Fruit fly (Drosophila melanogaster) whole organism, pupa: Measurements from ENCODE around the gene hydra.

Source experiments
- CG10348 ChIP-seq: fragments of 200-800 bp; sonication (Bioruptor generic); IDR thresholded peaks from 2 replicates; pipeline ENCODE4 v1.3.6; 2022; ENCODE audit warnings: missing biosample characterization, missing genetic modification characterization
- CG12605 ChIP-seq: fragments of 200-800 bp; sonication (Bioruptor generic); IDR thresholded peaks from 2 replicates; pipeline ENCODE4 v1.3.6; 2022; ENCODE audit warnings: missing biosample characterization, missing genetic modification characterization
- CG13204 ChIP-seq: fragments of 200-800 bp; sonication (Bioruptor generic); optimal IDR thresholded peaks from 2 replicates; lab custom pipeline; 2018; ENCODE audit warnings: missing biosample characterization, mild to moderate bottlenecking, missing genetic modification characterization, moderate library complexity
- CG14655 ChIP-seq: fragments of 200-800 bp; sonication (Bioruptor generic); optimal IDR thresholded peaks from 3 replicates; lab custom pipeline; 2017; ENCODE audit warnings: mild to moderate bottlenecking, missing biosample characterization, missing genetic modification reagents, missing genetic modification characterization
- CG15710 ChIP-seq: fragments of 200-800 bp; sonication (Bioruptor generic); optimal IDR thresholded peaks from 2 replicates; lab custom pipeline; 2018; ENCODE audit warnings: missing biosample characterization, mild to moderate bottlenecking, missing genetic modification characterization, moderate library complexity
- CG17806 ChIP-seq: fragments of 200-800 bp; sonication (Bioruptor generic); optimal IDR thresholded peaks from 2 replicates; lab custom pipeline; 2018; ENCODE audit warnings: missing biosample characterization, mild to moderate bottlenecking, missing genetic modification characterization, moderate library complexity
- CG32121 ChIP-seq: fragments of 200-800 bp; sonication (Bioruptor generic); IDR thresholded peaks from 2 replicates; pipeline ENCODE4 v1.3.6; 2022; ENCODE audit warnings: missing biosample characterization, missing genetic modification characterization
- CG34367 ChIP-seq: fragments of 200-800 bp; sonication (Bioruptor generic); optimal IDR thresholded peaks from 2 replicates; lab custom pipeline; 2018; ENCODE audit warnings: missing biosample characterization, mild to moderate bottlenecking, missing genetic modification characterization
- CG4496 ChIP-seq: fragments of 200-800 bp; sonication (Bioruptor generic); IDR thresholded peaks from 3 replicates; pipeline ENCODE4 v1.3.6; 2022; ENCODE audit warnings: missing biosample characterization, missing genetic modification characterization
- CG8159 ChIP-seq: fragments of 200-800 bp; sonication (Bioruptor generic); optimal IDR thresholded peaks from 3 replicates; lab custom pipeline; 2018; ENCODE audit warnings: missing biosample characterization, mild to moderate bottlenecking, missing genetic modification characterization, moderate library complexity
- CG8301 ChIP-seq: fragments of 200-800 bp; sonication (Bioruptor generic); optimal IDR thresholded peaks from 2 replicates; lab custom pipeline; 2018; ENCODE audit warnings: missing biosample characterization, mild to moderate bottlenecking, missing genetic modification characterization
- CG9948 ChIP-seq: fragments of 200-800 bp; sonication (Bioruptor generic); optimal IDR thresholded peaks from 2 replicates; lab custom pipeline; 2018; ENCODE audit warnings: missing biosample characterization, mild to moderate bottlenecking, missing genetic modification characterization, moderate library complexity
- D1 ChIP-seq: fragments of 200-800 bp; sonication (Bioruptor generic); optimal IDR thresholded peaks from 2 replicates; lab custom pipeline; 2018; ENCODE audit warnings: missing biosample characterization, mild to moderate bottlenecking, missing genetic modification characterization, moderate library complexity
- EcR ChIP-seq: fragments of 200-800 bp; sonication (Bioruptor generic); optimal IDR thresholded peaks from 3 replicates; lab custom pipeline; 2019; ENCODE audit warnings: missing biosample characterization, missing genetic modification characterization, mild to moderate bottlenecking, moderate library complexity, missing genetic modification reagents
- Ets98B ChIP-seq: fragments of 200-800 bp; sonication (Bioruptor generic); IDR thresholded peaks from 2 replicates; pipeline ENCODE4 v1.3.6; 2022; ENCODE audit warnings: missing biosample characterization, missing genetic modification characterization
- Pif1A ChIP-seq: fragments of 200-800 bp; sonication (Bioruptor generic); optimal IDR thresholded peaks from 3 replicates; lab custom pipeline; 2016; ENCODE audit warnings: missing biosample characterization, missing genetic modification characterization
- Pif1B ChIP-seq: fragments of 200-800 bp; sonication (Bioruptor generic); optimal IDR thresholded peaks from 3 replicates; lab custom pipeline; 2016; ENCODE audit warnings: missing biosample characterization, missing genetic modification characterization
- Snoo ChIP-seq: fragments of 200-800 bp; sonication (Bioruptor generic); optimal IDR thresholded peaks from 3 replicates; lab custom pipeline; 2017; ENCODE audit warnings: missing biosample characterization, mild to moderate bottlenecking, missing genetic modification characterization, inconsistent platforms
- fd96Ca ChIP-seq: fragments of 200-800 bp; sonication (Bioruptor generic); IDR thresholded peaks from 3 replicates; pipeline ENCODE4 v1.3.6; 2022; ENCODE audit warnings: missing biosample characterization, missing genetic modification characterization
- gl ChIP-seq: fragments of 200-800 bp; sonication (Bioruptor generic); optimal IDR thresholded peaks from 2 replicates; lab custom pipeline; 2018; ENCODE audit warnings: missing biosample characterization, mild to moderate bottlenecking, missing genetic modification characterization
- rn ChIP-seq: fragments of 200-800 bp; sonication (Bioruptor generic); IDR thresholded peaks from 2 replicates; pipeline ENCODE4 v1.3.6; 2022; ENCODE audit warnings: missing biosample characterization, missing genetic modification characterization

hydra gene

dm6 chrX:20656535-20657350 lies 20.1 kb downstream of the hydra start, which contains the start of gene Cyp6v1:
Gene Cyp6v1, plus strand, starts transcription at chrX:20657122.
- TF ChIP-seq gl (peak; percentile 13), Ets98B (GFP tag; lab: Robert Waterston, UW) (no peak), CG17806 (tag; lab: Kevin White, UChicago) (peak; percentile 46), CG14655 (GFP tag; lab: Kevin White, UChicago) (peak; percentile 92), CG12605 (no peak), CG34367 (peak; percentile 37), CG13204 (no peak), CG10348 (no peak), Pif1B (GFP tag; lab: Kevin White, UChicago) (peak; percentile 59), CG8301 (tag; lab: Kevin White, UChicago) (peak; percentile 78), EcR (GFP tag; lab: Kevin White, UChicago) (peak; percentile 72), Snoo (tag; lab: Kevin White, UChicago) (peak; percentile 83), CG8159 (tag; lab: Kevin White, UChicago) (peak; percentile 84), CG9948 (tag; lab: Kevin White, UChicago) (peak; percentile 71), CG15710 (tag; lab: Kevin White, UChicago) (peak; percentile 71), CG4496 (GFP tag; lab: Robert Waterston, UW) (peak; percentile 66), rn (no peak), D1 (peak; percentile 11), CG32121 (GFP tag; lab: Robert Waterston, UW) (no peak; the same call in 1 of the 2 replicates), fd96Ca (GFP tag; lab: Robert Waterston, UW) (peak; percentile 61), Pif1A (GFP tag; lab: Kevin White, UChicago) (peak; percentile 65)

dm6 chrX:20654954-20655391 lies 21.9 kb downstream of the hydra start:
- TF ChIP-seq CG4496 (GFP tag; lab: Robert Waterston, UW) (peak; percentile 74), CG17806 (tag; lab: Kevin White, UChicago) (no peak), CG9948 (tag; lab: Kevin White, UChicago) (peak; percentile 23), CG12605 (0 out of 2 replicates have a peak, but pooled peaks have one; percentile 25), CG8159 (tag; lab: Kevin White, UChicago) (peak; percentile 39), CG14655 (GFP tag; lab: Kevin White, UChicago) (peak; percentile 29), CG8301 (tag; lab: Kevin White, UChicago) (peak; percentile 2), Ets98B (GFP tag; lab: Robert Waterston, UW) (peak; percentile 60), Pif1A (GFP tag; lab: Kevin White, UChicago) (peak; percentile 33), Pif1B (GFP tag; lab: Kevin White, UChicago) (no peak), Snoo (tag; lab: Kevin White, UChicago) (peak; percentile 36), fd96Ca (GFP tag; lab: Robert Waterston, UW) (peak; percentile 78), rn (no peak), CG10348 (0 out of 2 replicates have a peak, but pooled peaks have one; percentile 44)

DNA sequence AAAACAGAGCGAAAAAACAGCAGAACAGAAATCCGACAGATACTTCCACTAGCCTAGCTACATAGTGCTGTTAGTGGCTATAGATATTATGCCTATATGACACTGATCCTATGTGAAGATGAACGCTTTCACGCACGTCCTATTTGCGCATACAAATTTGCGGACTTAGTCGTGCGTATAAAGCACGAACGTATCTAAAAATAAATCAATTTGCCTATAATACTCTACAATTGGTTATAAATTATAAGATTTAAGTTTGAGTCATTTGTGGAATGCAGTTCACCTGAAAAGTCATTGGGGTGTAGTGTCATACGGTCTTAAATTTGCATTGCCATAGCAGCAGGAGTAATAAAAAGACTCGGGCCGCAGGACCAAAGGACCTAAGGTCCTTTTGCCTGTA lies 24.5 kb downstream of the hydra start:
- TF ChIP-seq Snoo (tag; lab: Kevin White, UChicago) (no peak), CG10348 (no peak), Ets98B (GFP tag; lab: Robert Waterston, UW) (no peak), CG34367 (no peak), CG8159 (tag; lab: Kevin White, UChicago) (no peak), CG12605 (no peak), CG4496 (GFP tag; lab: Robert Waterston, UW) (no peak), CG17806 (tag; lab: Kevin White, UChicago) (no peak), EcR (GFP tag; lab: Kevin White, UChicago) (no peak), CG14655 (GFP tag; lab: Kevin White, UChicago) (no peak), CG15710 (tag; lab: Kevin White, UChicago) (no peak), D1 (no peak), CG9948 (tag; lab: Kevin White, UChicago) (no peak), fd96Ca (GFP tag; lab: Robert Waterston, UW) (no peak)

DNA sequence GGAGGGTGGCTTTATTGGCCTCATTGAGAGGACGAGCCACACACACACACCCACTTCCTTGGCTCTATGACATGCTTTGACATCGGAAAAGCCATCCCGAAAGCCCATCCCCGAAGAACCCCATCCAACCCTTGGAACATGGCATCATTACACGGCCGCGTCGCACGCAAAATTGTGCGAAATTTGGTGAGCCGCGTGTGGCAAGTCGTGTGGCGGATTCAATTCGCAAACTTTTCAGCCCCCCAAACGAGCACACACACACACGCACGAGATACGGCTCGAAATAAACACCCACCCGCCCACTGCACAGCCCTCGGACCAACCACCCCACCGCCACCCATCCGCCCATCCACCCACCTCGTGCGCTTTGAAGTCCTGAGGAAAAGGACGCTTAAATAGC lies 30.6 kb downstream of the hydra start:
- no peak for TF ChIP-seq Pif1A (GFP tag; lab: Kevin White, UChicago)
- TF ChIP-seq D1 = no peak
- no peak for TF ChIP-seq CG9948 (tag; lab: Kevin White, UChicago)
- no peak for TF ChIP-seq gl
- TF ChIP-seq EcR (GFP tag; lab: Kevin White, UChicago) = no peak
- TF ChIP-seq CG13204 = no peak
- no peak for TF ChIP-seq CG10348
- TF ChIP-seq CG15710 (tag; lab: Kevin White, UChicago) = no peak
- no peak for TF ChIP-seq CG14655 (GFP tag; lab: Kevin White, UChicago)
- TF ChIP-seq Pif1B (GFP tag; lab: Kevin White, UChicago) = no peak
- no peak for TF ChIP-seq Snoo (tag; lab: Kevin White, UChicago)
- TF ChIP-seq CG34367 = no peak
- no peak for TF ChIP-seq CG8301 (tag; lab: Kevin White, UChicago)
- no peak for TF ChIP-seq CG12605
- TF ChIP-seq CG32121 (GFP tag; lab: Robert Waterston, UW) = no peak
- TF ChIP-seq fd96Ca (GFP tag; lab: Robert Waterston, UW) = no peak
- no peak for TF ChIP-seq Ets98B (GFP tag; lab: Robert Waterston, UW)
- no peak for TF ChIP-seq CG8159 (tag; lab: Kevin White, UChicago)
- TF ChIP-seq CG4496 (GFP tag; lab: Robert Waterston, UW) = no peak
- TF ChIP-seq rn = no peak

- no peak for TF ChIP-seq Snoo (tag; lab: Kevin White, UChicago)
Observed at dm6 chrX:20643964-20644363, 32.9 kb downstream of the hydra start.
